Worm (Caenorhabditis elegans): ENCODE measurements around the gene C36B7.6.

DNA sequence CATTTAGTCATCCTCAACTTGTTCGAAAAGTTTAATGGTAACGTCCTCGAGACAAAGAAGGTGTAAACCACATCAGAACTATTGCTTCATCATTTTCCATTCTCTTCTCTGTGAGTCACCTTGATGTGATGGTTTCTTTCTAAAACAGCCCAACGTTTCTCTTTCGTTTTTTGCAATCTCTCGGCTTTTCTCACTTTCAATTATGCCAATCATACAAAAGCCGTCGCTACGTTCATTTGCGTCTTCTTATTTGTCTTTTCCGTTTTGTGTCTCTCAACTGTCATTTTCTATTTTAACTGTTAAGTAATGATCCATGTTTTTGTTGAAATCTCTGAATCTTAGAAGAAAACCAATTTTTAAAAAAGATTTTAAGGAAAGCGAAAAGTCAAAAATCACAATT, 42.8 kb downstream of the C36B7.6 start, which contains the start of gene B0403.5:
- no peak for TF ChIP-seq klf-2 (GFP tag; conservative IDR thresholded peaks at IDR 0.05)
- TF ChIP-seq tab-1 (GFP tag; IDR thresholded peaks at IDR 0.05), result no peak
- TF ChIP-seq ztf-23 (GFP tag; IDR thresholded peaks at IDR 0.05), result no peak
- TF ChIP-seq ref-1 (GFP tag; conservative IDR thresholded peaks at IDR 0.05), result no peak
